Worm (Caenorhabditis elegans) whole organism, L1 larva: ENCODE measurements around the gene srx-13.

Experiments
- alr-1 ChIP-seq: fragments of 200-800 bp; sonication (Bioruptor generic); optimal IDR thresholded peaks from 2 replicates; lab custom pipeline; 2018; ENCODE audit warnings: borderline replicate concordance, mild to moderate bottlenecking, missing genetic modification characterization, missing compliant biosample characterization
- blmp-1 ChIP-seq: fragments of 150-350 bp; optimal IDR thresholded peaks from 2 replicates; lab custom pipeline; 2014; ENCODE audit warnings: missing biosample characterization, missing genetic modification characterization
- ceh-8 ChIP-seq: fragments of 200-800 bp; sonication (Bioruptor generic); optimal IDR thresholded peaks from 2 replicates; lab custom pipeline; 2018; ENCODE audit warnings: mild to moderate bottlenecking, missing genetic modification characterization, moderate library complexity, missing compliant biosample characterization
- ceh-82 ChIP-seq, 3 experiments: fragments of 150-350 bp in 1 of 3; sonication (generic microtip) in 2 of 3; optimal IDR thresholded peaks; 2 replicates each; lab custom pipeline; 2014 to 2017; ENCODE audit warnings: missing biosample characterization in 3 of 3, missing genetic modification characterization in 3 of 3
- elt-3 ChIP-seq, 6 experiments: fragments of 150-350 bp in 1 of 6; sonication (generic microtip); optimal IDR thresholded peaks; 2 replicates each; lab custom pipeline; 2017 to 2018; ENCODE audit warnings: missing biosample characterization in 6 of 6, missing genetic modification characterization in 6 of 6, inconsistent platforms in 1 of 6
- fos-1 ChIP-seq: fragments of 150-350 bp; optimal IDR thresholded peaks from 2 replicates; lab custom pipeline; 2014; ENCODE audit warnings: missing biosample characterization, missing genetic modification characterization
- grh-1 ChIP-seq: fragments of 200-800 bp; sonication (Bioruptor generic); IDR thresholded peaks from 2 replicates; pipeline ENCODE4 v1.3.6; 2022; ENCODE audit warnings: missing genetic modification reagents, missing genetic modification characterization, missing compliant biosample characterization
- lin-39 ChIP-seq: fragments of 150-350 bp; optimal IDR thresholded peaks from 2 replicates; lab custom pipeline; 2014; ENCODE audit warnings: missing biosample characterization, missing genetic modification reagents, missing genetic modification characterization
- lsy-2 ChIP-seq, 2 experiments: fragments of 150-350 bp; optimal IDR thresholded peaks; 2 replicates each; lab custom pipeline; 2014; ENCODE audit warnings: missing biosample characterization in 2 of 2, missing genetic modification characterization in 2 of 2
- nhr-28 ChIP-seq: fragments of 150-350 bp; optimal IDR thresholded peaks from 2 replicates; lab custom pipeline; 2014; ENCODE audit warnings: missing biosample characterization, missing genetic modification characterization
- nhr-76 ChIP-seq: sonication (generic microtip); optimal IDR thresholded peaks from 2 replicates; lab custom pipeline; 2017; ENCODE audit warnings: missing biosample characterization, missing genetic modification characterization
- skn-1 ChIP-seq: fragments of 150-350 bp; optimal IDR thresholded peaks from 2 replicates; lab custom pipeline; 2014; ENCODE audit warnings: missing biosample characterization, missing genetic modification characterization
- zag-1 ChIP-seq: fragments of 150-350 bp; optimal IDR thresholded peaks from 2 replicates; lab custom pipeline; 2014; ENCODE audit warnings: missing biosample characterization, missing genetic modification characterization
- ztf-11 ChIP-seq, 2 experiments: sonication (generic microtip); optimal IDR thresholded peaks; 2 replicates each; lab custom pipeline; 2016 to 2017; ENCODE audit warnings: missing genetic modification characterization in 2 of 2, missing biosample characterization in 1 of 2, missing compliant biosample characterization in 1 of 2

ce11 chrIV:1086913-1087312 is 31.6 kb downstream of the srx-13 start, which contains the start of gene csn-4:
- TF ChIP-seq nhr-76 (tag; lab: Kevin White, UChicago) (no peak), nhr-28 (tag; lab: Kevin White, UChicago) (no peak), lsy-2 (tag; optimal IDR thresholded peaks at IDR 0.05; lab: Kevin White, UChicago) (no peak), ceh-8 (GFP tag; lab: Kevin White, UChicago) (no peak), fos-1 (tag; lab: Kevin White, UChicago) (no peak), elt-3 (tag; optimal IDR thresholded peaks at IDR 0.05; lab: Kevin White, UChicago) (no peak), ztf-11 (tag; optimal IDR thresholded peaks at IDR 0.05; lab: Kevin White, UChicago) (no peak), lin-39 (tag; lab: Kevin White, UChicago) (no peak), zag-1 (tag; lab: Kevin White, UChicago) (no peak), blmp-1 (tag; lab: Kevin White, UChicago) (no peak), skn-1 (tag; lab: Kevin White, UChicago) (no peak), grh-1 (GFP tag; lab: Robert Waterston, UW) (no peak), alr-1 (tag; lab: Kevin White, UChicago) (no peak), ceh-82 (tag; optimal IDR thresholded peaks at IDR 0.05; lab: Kevin White, UChicago) (no peak)
